Fruit fly (Drosophila melanogaster): ENCODE results near the gene CG7255.

DNA sequence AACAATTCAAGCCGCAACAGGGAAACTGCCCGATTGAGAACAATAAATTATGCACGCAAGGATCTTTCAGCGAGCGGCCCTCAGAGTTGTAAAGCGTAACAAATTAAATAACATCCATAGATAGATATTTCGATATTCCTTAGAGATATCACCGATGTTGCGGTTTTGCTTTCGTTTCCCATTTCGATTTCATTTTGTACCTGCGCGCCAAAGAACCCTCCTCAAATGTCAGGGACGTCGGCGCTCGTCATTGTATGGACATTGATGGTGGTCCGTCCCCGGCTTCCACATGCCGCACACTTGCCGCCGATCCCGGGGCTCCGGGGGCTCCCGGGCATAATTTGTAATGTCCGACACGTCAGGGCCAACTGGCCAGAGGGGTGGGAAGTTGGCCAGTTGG lies 48.0 kb downstream of the CG7255 start:
- no peak for TF ChIP-seq Mnt (GFP tag; optimal IDR thresholded peaks at IDR 0.05)
- TF ChIP-seq CG33017 (tag; optimal IDR thresholded peaks at IDR 0.05) = no peak
- no peak for TF ChIP-seq kay (GFP tag; ENCODE audit: borderline replicate concordance)
- no peak for TF ChIP-seq CG1620 (GFP tag; optimal IDR thresholded peaks at IDR 0.05)
- no peak for TF ChIP-seq cnc (optimal IDR thresholded peaks at IDR 0.05)
- TF ChIP-seq CG7101 (tag; optimal IDR thresholded peaks at IDR 0.05) = no peak
- no peak for TF ChIP-seq Clk (GFP tag; optimal IDR thresholded peaks at IDR 0.05)
- no peak for TF ChIP-seq ovo (GFP tag; optimal IDR thresholded peaks at IDR 0.05)
- TF ChIP-seq toe (GFP tag; optimal IDR thresholded peaks at IDR 0.05) = no peak
- no peak for TF ChIP-seq cic (GFP tag; optimal IDR thresholded peaks at IDR 0.05)

Data from whole organism, adult.